Worm (Caenorhabditis elegans) whole organism, L4 larva: ENCODE measurements around the gene Y57G11C.1147.

Experiments used
- R02D3.7 ChIP-seq: fragments of 150-350 bp; sonication (generic microtip); optimal IDR thresholded peaks from 3 replicates; lab custom pipeline; 2014; ENCODE audit warnings: missing biosample characterization, missing genetic modification characterization
- dpl-1 ChIP-seq: fragments of 150-350 bp; optimal IDR thresholded peaks from 2 replicates; lab custom pipeline; 2014; ENCODE audit warnings: missing biosample characterization, missing genetic modification reagents, missing genetic modification characterization
- lin-39 ChIP-seq: fragments of 150-350 bp; optimal IDR thresholded peaks from 2 replicates; lab custom pipeline; 2014; ENCODE audit warnings: missing biosample characterization, missing genetic modification reagents, missing genetic modification characterization
- mdt-29 ChIP-seq: fragments of 200-800 bp; sonication (Bioruptor generic); IDR thresholded peaks from 2 replicates; pipeline ENCODE4 v1.3.6; 2022; ENCODE audit warnings: missing genetic modification reagents, missing genetic modification characterization, missing compliant biosample characterization
- mxl-3 ChIP-seq: fragments of 200-800 bp; sonication (Bioruptor generic); optimal IDR thresholded peaks from 2 replicates; lab custom pipeline; 2018; ENCODE audit warnings: mild to moderate bottlenecking, missing genetic modification characterization, missing compliant biosample characterization
- nhr-6 ChIP-seq: fragments of 150-350 bp; optimal IDR thresholded peaks from 2 replicates; lab custom pipeline; 2014; ENCODE audit warnings: missing biosample characterization, missing genetic modification characterization
- pha-4 ChIP-seq, 2 experiments: fragments of 150-350 bp in 1 of 2; fragments of 200-800 bp in 1 of 2; sonication (Bioruptor generic) in 1 of 2; IDR thresholded peaks in 1 of 2; optimal IDR thresholded peaks in 1 of 2; 2 replicates each; pipeline versions ENCODE4 v1.3.6 to Lab custom; 2014 to 2022; ENCODE audit warnings: missing genetic modification characterization in 2 of 2, missing genetic modification reagents in 2 of 2, missing biosample characterization in 1 of 2, missing compliant biosample characterization in 1 of 2
- rbr-2 ChIP-seq: sonication (generic microtip); optimal IDR thresholded peaks from 2 replicates; lab custom pipeline; 2016; ENCODE audit warnings: missing genotype, missing genetic modification characterization, missing compliant biosample characterization
- saeg-2 ChIP-seq: fragments of 200-800 bp; sonication (Bioruptor generic); IDR thresholded peaks from 2 replicates; pipeline ENCODE4 v1.3.6; 2022; ENCODE audit warnings: missing genetic modification reagents, missing genetic modification characterization, missing compliant biosample characterization
- snpc-4 ChIP-seq: fragments of 150-350 bp; optimal IDR thresholded peaks from 2 replicates; lab custom pipeline; 2014; ENCODE audit warnings: missing biosample characterization, missing genetic modification characterization
- unc-39 ChIP-seq: sonication (generic microtip); optimal IDR thresholded peaks from 2 replicates; lab custom pipeline; 2017; ENCODE audit warnings: missing biosample characterization, missing genetic modification characterization

DNA sequence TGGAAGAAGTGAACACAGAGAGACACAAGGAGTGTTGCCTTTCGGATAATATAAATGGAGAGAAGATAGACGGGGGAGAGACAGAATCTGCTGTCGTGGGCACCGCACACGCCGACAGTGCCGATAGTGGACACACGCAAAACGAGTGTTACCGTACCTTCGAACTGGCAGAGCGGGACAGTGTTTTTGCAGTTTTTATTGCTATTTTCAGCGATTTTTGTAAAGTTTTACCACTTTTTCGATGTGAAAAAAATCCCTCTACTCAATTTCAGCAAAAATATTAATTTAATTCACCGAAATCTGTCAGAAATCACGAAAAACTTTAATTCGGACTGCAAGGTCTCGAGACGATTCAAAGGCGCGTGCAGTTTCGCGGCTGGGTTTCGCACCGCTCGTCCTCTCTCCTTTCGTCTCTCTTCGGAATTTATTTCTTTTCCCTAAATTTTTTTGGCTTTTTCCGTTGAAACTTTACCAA is 27.6 kb upstream of the Y57G11C.1147 start, which contains the start of gene sec-61.A:
- TF ChIP-seq saeg-2 (GFP tag; lab: Robert Waterston, UW) (0 out of 2 replicates have a peak, but pooled peaks have one; percentile 38), lin-39 (no peak), pha-4 (GFP tag; IDR thresholded peaks at IDR 0.05; lab: Robert Waterston, UW) (no peak; the same call in 1 of the 2 replicates), pha-4 (tag; optimal IDR thresholded peaks at IDR 0.05; lab: Kevin White, UChicago) (no peak), unc-39 (no peak), snpc-4 (tag; lab: Kevin White, UChicago) (peak; percentile 4), rbr-2 (tag; lab: Kevin White, UChicago) (peak; percentile 78), nhr-6 (tag; lab: Kevin White, UChicago) (no peak), mxl-3 (GFP tag; lab: Kevin White, UChicago) (peak; percentile 87), dpl-1 (GFP tag; lab: Kevin White, UChicago) (peak; percentile 74), R02D3.7 (tag; lab: Kevin White, UChicago) (no peak), mdt-29 (GFP tag; lab: Robert Waterston, UW) (0 out of 2 replicates have a peak, but pooled peaks have one; percentile 53)
